Fruit fly (Drosophila melanogaster) whole organism, prepupa: ENCODE measurements around the gene Ada1-1.

Experiments
- Blimp-1 ChIP-seq: fragments of 200-800 bp; sonication (Bioruptor generic); optimal IDR thresholded peaks from 3 replicates; lab custom pipeline; 2017; ENCODE audit warnings: missing biosample characterization, missing genetic modification characterization, mild to moderate bottlenecking, moderate library complexity, missing genetic modification reagents
- CG11294 ChIP-seq: fragments of 200-800 bp; sonication (Bioruptor generic); IDR thresholded peaks from 2 replicates; pipeline ENCODE4 v1.3.6; 2022; ENCODE audit warnings: missing biosample characterization, missing genetic modification characterization
- CG11762 ChIP-seq: fragments of 200-800 bp; sonication (Bioruptor generic); optimal IDR thresholded peaks from 3 replicates; lab custom pipeline; 2016; ENCODE audit warnings: missing biosample characterization, missing genetic modification characterization; ENCODE audit not compliant: insufficient read depth
- CG11902 ChIP-seq: fragments of 200-800 bp; sonication (Bioruptor generic); optimal IDR thresholded peaks from 3 replicates; lab custom pipeline; 2016; ENCODE audit warnings: missing biosample characterization, missing genetic modification characterization
- CG15336 ChIP-seq: fragments of 200-800 bp; sonication (Bioruptor generic); IDR thresholded peaks from 2 replicates; pipeline ENCODE4 v1.3.6; 2022; ENCODE audit warnings: missing biosample characterization, missing genetic modification characterization
- CG16779 ChIP-seq: fragments of 200-800 bp; sonication (Bioruptor generic); optimal IDR thresholded peaks from 3 replicates; lab custom pipeline; 2017; ENCODE audit warnings: missing biosample characterization, mild to moderate bottlenecking, missing genetic modification characterization
- CG3032 ChIP-seq: fragments of 200-800 bp; optimal IDR thresholded peaks from 2 replicates; lab custom pipeline; 2019; ENCODE audit warnings: missing biosample characterization, mild to moderate bottlenecking, missing genetic modification characterization, moderate library complexity
- CG32006 ChIP-seq: fragments of 200-800 bp; sonication (Bioruptor generic); optimal IDR thresholded peaks from 3 replicates; lab custom pipeline; 2017; ENCODE audit warnings: missing biosample characterization, mild to moderate bottlenecking, missing genetic modification characterization
- CG3919 ChIP-seq: fragments of 200-800 bp; sonication (Bioruptor generic); optimal IDR thresholded peaks from 3 replicates; lab custom pipeline; 2016; ENCODE audit warnings: missing biosample characterization, missing genetic modification characterization
- CG6163 ChIP-seq: fragments of 200-800 bp; sonication (Bioruptor generic); IDR thresholded peaks from 3 replicates; pipeline ENCODE4 v1.3.6; 2022; ENCODE audit warnings: missing biosample characterization, missing genetic modification characterization
- CG6276 ChIP-seq: fragments of 200-800 bp; sonication (Bioruptor generic); optimal IDR thresholded peaks from 2 replicates; lab custom pipeline; 2017; ENCODE audit warnings: missing biosample characterization, mild to moderate bottlenecking, missing genetic modification characterization
- CG6792 ChIP-seq: fragments of 200-800 bp; sonication (Bioruptor generic); optimal IDR thresholded peaks from 3 replicates; lab custom pipeline; 2016; ENCODE audit warnings: missing biosample characterization, missing genetic modification characterization
- CG6808 ChIP-seq: fragments of 200-800 bp; sonication (Bioruptor generic); optimal IDR thresholded peaks from 3 replicates; lab custom pipeline; 2017; ENCODE audit warnings: missing biosample characterization, missing genetic modification characterization, mild to moderate bottlenecking, moderate library complexity, missing genetic modification reagents
- CG8119 ChIP-seq: fragments of 200-800 bp; sonication (Bioruptor generic); IDR thresholded peaks from 3 replicates; pipeline ENCODE4 v1.3.6; 2022; ENCODE audit warnings: missing biosample characterization, missing genetic modification characterization
- CG8632 ChIP-seq: fragments of 200-800 bp; sonication (Bioruptor generic); optimal IDR thresholded peaks from 3 replicates; lab custom pipeline; 2016; ENCODE audit warnings: missing biosample characterization, missing genetic modification characterization
- CG9139 ChIP-seq: fragments of 200-800 bp; sonication (Bioruptor generic); optimal IDR thresholded peaks from 3 replicates; lab custom pipeline; 2017; ENCODE audit warnings: missing biosample characterization, mild to moderate bottlenecking, missing genetic modification characterization
- Eip75B ChIP-seq: fragments of 200-800 bp; sonication (Bioruptor generic); optimal IDR thresholded peaks from 3 replicates; lab custom pipeline; 2016; ENCODE audit warnings: missing biosample characterization, missing genetic modification characterization
- Eip78C ChIP-seq: fragments of 200-800 bp; sonication (Bioruptor generic); peaks from one replicate; lab custom pipeline; 2016; ENCODE audit warnings: missing biosample characterization, missing genetic modification characterization
- Ets96B ChIP-seq: fragments of 200-800 bp; optimal IDR thresholded peaks from 2 replicates; lab custom pipeline; 2019; ENCODE audit warnings: missing biosample characterization, mild to moderate bottlenecking, missing genetic modification characterization, moderate library complexity
- Hr38 ChIP-seq: sonication (Bioruptor generic); optimal IDR thresholded peaks from 2 replicates; lab custom pipeline; 2016; ENCODE audit warnings: missing biosample characterization, missing genetic modification characterization
- Hr39 ChIP-seq: fragments of 200-800 bp; sonication (Bioruptor generic); optimal IDR thresholded peaks from 2 replicates; lab custom pipeline; 2016; ENCODE audit warnings: missing biosample characterization, missing genetic modification characterization
- Hr4 ChIP-seq: fragments of 200-800 bp; sonication (Bioruptor generic); optimal IDR thresholded peaks from 3 replicates; lab custom pipeline; 2016; ENCODE audit warnings: missing biosample characterization, missing genetic modification characterization
- Lpt ChIP-seq: fragments of 200-800 bp; sonication (Bioruptor generic); optimal IDR thresholded peaks from 3 replicates; lab custom pipeline; 2016; ENCODE audit warnings: missing biosample characterization, missing genetic modification characterization
- Met ChIP-seq: fragments of 200-800 bp; sonication (Bioruptor generic); optimal IDR thresholded peaks from 3 replicates; lab custom pipeline; 2016; ENCODE audit warnings: missing biosample characterization, missing genetic modification characterization
- OdsH ChIP-seq: fragments of 200-800 bp; sonication (Bioruptor generic); optimal IDR thresholded peaks from 3 replicates; lab custom pipeline; 2016; ENCODE audit warnings: missing biosample characterization, missing genetic modification characterization
- Smox ChIP-seq: fragments of 200-800 bp; sonication (Bioruptor generic); optimal IDR thresholded peaks from 3 replicates; lab custom pipeline; 2016; ENCODE audit warnings: missing biosample characterization, missing genetic modification characterization
- Sox15 ChIP-seq: fragments of 200-800 bp; sonication (Bioruptor generic); optimal IDR thresholded peaks from 3 replicates; lab custom pipeline; 2016; ENCODE audit warnings: missing biosample characterization, missing genetic modification characterization
- achi ChIP-seq: fragments of 200-800 bp; sonication (Bioruptor generic); optimal IDR thresholded peaks from 3 replicates; lab custom pipeline; 2016; ENCODE audit warnings: missing biosample characterization, missing genetic modification characterization
- acj6 ChIP-seq: fragments of 200-800 bp; sonication (Bioruptor generic); optimal IDR thresholded peaks from 3 replicates; lab custom pipeline; 2016; ENCODE audit warnings: missing biosample characterization, missing genetic modification characterization
- cyc ChIP-seq: fragments of 200-800 bp; sonication (Bioruptor generic); optimal IDR thresholded peaks from 3 replicates; lab custom pipeline; 2016; ENCODE audit warnings: missing biosample characterization, missing genetic modification characterization
- eg ChIP-seq: fragments of 200-800 bp; sonication (Bioruptor generic); IDR thresholded peaks from 3 replicates; pipeline ENCODE4 v1.3.6; 2022; ENCODE audit warnings: missing biosample characterization, missing genetic modification characterization
- esn ChIP-seq: fragments of 200-800 bp; sonication (Bioruptor generic); optimal IDR thresholded peaks from 2 replicates; lab custom pipeline; 2016; ENCODE audit warnings: missing biosample characterization, mild to moderate bottlenecking, missing genetic modification characterization, moderate library complexity
- fd85E ChIP-seq: fragments of 200-800 bp; sonication (Bioruptor generic); optimal IDR thresholded peaks from 3 replicates; lab custom pipeline; 2016; ENCODE audit warnings: missing biosample characterization, missing genetic modification characterization
- fkh ChIP-seq: fragments of 200-800 bp; sonication (Bioruptor generic); optimal IDR thresholded peaks from 3 replicates; lab custom pipeline; 2017; ENCODE audit warnings: missing biosample characterization, mild to moderate bottlenecking, missing genetic modification characterization, moderate library complexity
- lz ChIP-seq: fragments of 200-800 bp; sonication (Bioruptor generic); optimal IDR thresholded peaks from 3 replicates; lab custom pipeline; 2016; ENCODE audit warnings: missing biosample characterization, missing genetic modification characterization
- net ChIP-seq: fragments of 200-800 bp; sonication (Bioruptor generic); optimal IDR thresholded peaks from 3 replicates; lab custom pipeline; 2016; ENCODE audit warnings: missing biosample characterization, missing genetic modification characterization
- spab ChIP-seq: fragments of 200-800 bp; sonication (Bioruptor generic); optimal IDR thresholded peaks from 2 replicates; lab custom pipeline; 2017; ENCODE audit warnings: missing biosample characterization, mild to moderate bottlenecking, missing genetic modification characterization, missing genetic modification reagents
- ss ChIP-seq, 2 experiments: fragments of 200-800 bp; sonication (Bioruptor generic); optimal IDR thresholded peaks; 2 replicates in 1 of 2; 3 replicates in 1 of 2; lab custom pipeline; 2017 to 2018; ENCODE audit warnings: mild to moderate bottlenecking in 2 of 2, missing biosample characterization in 2 of 2, missing genetic modification characterization in 2 of 2, moderate library complexity in 1 of 2
- topi ChIP-seq: fragments of 200-800 bp; sonication (Bioruptor generic); optimal IDR thresholded peaks from 3 replicates; lab custom pipeline; 2016; ENCODE audit warnings: missing biosample characterization, missing genetic modification characterization
- vri ChIP-seq: fragments of 200-800 bp; sonication (Bioruptor generic); optimal IDR thresholded peaks from 3 replicates; lab custom pipeline; 2016; ENCODE audit warnings: missing biosample characterization, mild to moderate bottlenecking, missing genetic modification characterization

Ada1-1 gene

dm6 chr2L:11958729-11959128 is 37.9 kb upstream of the Ada1-1 start (continued):
- TF ChIP-seq CG11294 (GFP tag; lab: Robert Waterston, UW) (no peak), acj6 (GFP tag; lab: Kevin White, UChicago) (no peak)
- TF ChIP-seq, all 60 proteins: peak for 6

- peak; percentile 68 for TF ChIP-seq fkh
- TF ChIP-seq eg = no peak
Observed at dm6 chr2L:11960909-11961308, 35.7 kb upstream of the Ada1-1 start.

dm6 chr2L:11963422-11964322 is 32.9 kb upstream of the Ada1-1 start:
- no peak for TF ChIP-seq Hr38 (GFP tag; lab: Kevin White, UChicago)
- TF ChIP-seq CG6163 (GFP tag; lab: Robert Waterston, UW) = 0 out of 3 replicates have a peak, but pooled peaks have one; percentile 40
- no peak for TF ChIP-seq CG9139 (GFP tag; lab: Kevin White, UChicago)
- no peak for TF ChIP-seq Hr4
- TF ChIP-seq acj6 (GFP tag; lab: Kevin White, UChicago) = no peak
- no peak for TF ChIP-seq CG8119 (GFP tag; lab: Robert Waterston, UW)
- no peak for TF ChIP-seq net (GFP tag; lab: Kevin White, UChicago)
- TF ChIP-seq CG32006 (GFP tag; lab: Kevin White, UChicago) = no peak
- TF ChIP-seq esn = no peak
- TF ChIP-seq CG11902 (GFP tag; lab: Kevin White, UChicago) = no peak
- TF ChIP-seq Eip78C (GFP tag; lab: Kevin White, UChicago) = peak; percentile 46
- peak; percentile 21 for TF ChIP-seq CG6276 (GFP tag; lab: Kevin White, UChicago)
- no peak for TF ChIP-seq CG3919 (GFP tag; lab: Kevin White, UChicago)
- TF ChIP-seq CG11762 (GFP tag; lab: Kevin White, UChicago) = no peak
- no peak for TF ChIP-seq Eip75B
- no peak for TF ChIP-seq achi (GFP tag; lab: Kevin White, UChicago)
- no peak for TF ChIP-seq Ets96B (tag; lab: Kevin White, UChicago)
- no peak for TF ChIP-seq ss (GFP tag; optimal IDR thresholded peaks at IDR 0.05; lab: Kevin White, UChicago)
- no peak for TF ChIP-seq lz (GFP tag; lab: Kevin White, UChicago)
- no peak for TF ChIP-seq OdsH
- no peak for TF ChIP-seq CG16779 (tag; lab: Kevin White, UChicago)
- TF ChIP-seq Hr39 (GFP tag; lab: Kevin White, UChicago) = no peak
- TF ChIP-seq Lpt = no peak
- no peak for TF ChIP-seq Blimp-1 (GFP tag; lab: Kevin White, UChicago)
- no peak for TF ChIP-seq Sox15 (GFP tag; lab: Kevin White, UChicago)
- no peak for TF ChIP-seq CG3032 (tag; lab: Kevin White, UChicago)
- no peak for TF ChIP-seq topi
- TF ChIP-seq vri = no peak
- TF ChIP-seq fd85E (GFP tag; lab: Kevin White, UChicago) = no peak
- TF ChIP-seq eg = 0 out of 3 replicates have a peak, but pooled peaks have one; percentile 12
- no peak for TF ChIP-seq CG15336 (GFP tag; lab: Robert Waterston, UW)
- TF ChIP-seq Smox (GFP tag; lab: Kevin White, UChicago) = no peak
- TF ChIP-seq CG6808 (GFP tag; lab: Kevin White, UChicago) = no peak
- TF ChIP-seq CG8632 = peak; percentile 13
- TF ChIP-seq CG6792 (GFP tag; lab: Kevin White, UChicago) = no peak
- no peak for TF ChIP-seq cyc (GFP tag; lab: Kevin White, UChicago)
- no peak for TF ChIP-seq spab (GFP tag; lab: Kevin White, UChicago)
- no peak for TF ChIP-seq Met (GFP tag; lab: Kevin White, UChicago)
